Fruit fly (Drosophila melanogaster) whole organism, larva: ENCODE data around the gene CG43902.
A peak's percentile ranks its signal among the peaks of the same experiment; 100 is the strongest.

Experiments
- noc ChIP-seq: fragments of 200-800 bp; sonication (Bioruptor generic); optimal IDR thresholded peaks from 3 replicates; lab custom pipeline; 2019; ENCODE audit warnings: missing biosample characterization, mild to moderate bottlenecking, missing genetic modification characterization, moderate library complexity

The CG43902 gene

DNA sequence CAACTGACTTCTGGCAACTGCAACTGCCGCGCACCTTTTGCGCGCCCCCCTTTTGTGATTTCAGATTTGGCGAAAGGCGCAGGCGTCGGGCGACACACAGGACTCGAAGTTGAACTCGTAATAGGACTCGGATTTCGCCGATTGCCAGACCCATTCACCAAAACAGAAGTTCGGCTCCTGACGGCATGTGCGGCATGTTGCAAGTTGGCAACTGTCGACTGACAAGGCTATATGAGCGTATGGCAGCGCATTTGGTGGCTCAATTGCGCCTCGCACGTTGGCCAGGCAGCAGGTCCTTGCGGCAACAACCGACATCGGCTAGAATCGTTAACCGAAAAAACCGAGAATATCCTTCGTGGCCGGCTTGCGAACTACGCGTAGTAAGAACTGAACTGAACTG, at the start of gene CG43902:
Gene CG43902 (plus strand): TSS at position 260 of the 400 bp plus-strand sequence.
- no peak for TF ChIP-seq noc

DNA sequence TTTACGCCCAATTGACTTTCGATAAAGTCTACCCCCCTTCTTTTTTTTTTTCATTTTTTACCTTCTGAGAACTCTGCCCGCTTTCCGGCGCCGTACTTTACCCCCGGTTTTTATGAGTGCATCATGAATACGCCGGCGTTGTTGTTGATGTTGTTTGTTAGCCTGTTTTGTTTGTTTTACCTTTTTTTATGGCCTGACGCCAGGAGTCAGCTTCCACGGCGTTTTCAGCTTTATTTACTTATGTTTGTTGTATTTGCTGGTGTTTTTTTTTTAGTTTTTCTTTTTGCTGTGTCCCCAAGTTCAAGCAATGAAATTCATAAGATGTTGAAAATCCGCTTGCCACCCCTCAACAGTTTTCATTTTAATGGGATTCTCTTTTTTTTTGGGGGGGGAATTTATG, 47.3 kb upstream of the CG43902 start:
- no peak for TF ChIP-seq noc

DNA sequence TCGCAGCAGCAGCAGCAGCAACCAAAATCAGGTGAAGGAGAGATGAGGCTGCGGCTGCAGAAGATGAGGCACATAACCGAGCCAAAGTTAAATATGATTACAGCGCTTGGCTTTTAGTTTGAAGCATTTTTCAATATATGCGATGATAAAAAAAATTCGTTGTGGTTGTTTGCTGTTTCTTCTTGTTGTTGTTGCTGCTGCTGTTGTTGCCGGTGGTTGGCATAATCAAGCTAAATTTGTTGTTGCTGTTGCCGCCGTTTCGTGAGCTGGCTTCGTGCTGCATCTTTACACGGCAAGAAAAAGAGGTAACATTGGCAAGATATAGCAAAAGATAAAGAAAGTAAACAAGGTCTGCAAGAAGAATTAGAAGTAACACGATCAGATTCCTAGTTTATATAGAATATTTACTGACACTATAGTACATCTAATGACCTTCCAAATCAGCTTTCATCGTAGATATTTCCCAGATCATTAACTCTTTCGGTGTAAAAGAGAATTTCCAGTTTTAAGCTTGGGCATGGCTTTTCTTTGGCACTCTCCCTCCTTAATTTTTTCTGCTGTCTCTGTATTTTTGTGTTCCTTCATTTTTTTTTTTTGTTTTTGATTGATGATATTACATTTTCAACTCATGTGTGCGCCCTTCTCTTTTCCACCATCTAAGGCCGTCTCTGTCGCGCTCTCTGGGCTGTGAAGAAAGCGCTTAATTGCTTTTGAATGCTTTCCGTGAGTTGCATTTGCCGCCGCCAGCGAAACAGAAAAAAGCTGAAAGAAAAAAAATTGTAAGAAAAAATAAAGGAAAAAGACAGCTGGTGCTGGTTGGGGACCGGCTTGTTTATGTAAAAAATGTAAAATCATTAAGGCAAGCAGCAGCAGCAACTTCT, 44.1 kb upstream of the CG43902 start:
- TF ChIP-seq noc = no peak

DNA sequence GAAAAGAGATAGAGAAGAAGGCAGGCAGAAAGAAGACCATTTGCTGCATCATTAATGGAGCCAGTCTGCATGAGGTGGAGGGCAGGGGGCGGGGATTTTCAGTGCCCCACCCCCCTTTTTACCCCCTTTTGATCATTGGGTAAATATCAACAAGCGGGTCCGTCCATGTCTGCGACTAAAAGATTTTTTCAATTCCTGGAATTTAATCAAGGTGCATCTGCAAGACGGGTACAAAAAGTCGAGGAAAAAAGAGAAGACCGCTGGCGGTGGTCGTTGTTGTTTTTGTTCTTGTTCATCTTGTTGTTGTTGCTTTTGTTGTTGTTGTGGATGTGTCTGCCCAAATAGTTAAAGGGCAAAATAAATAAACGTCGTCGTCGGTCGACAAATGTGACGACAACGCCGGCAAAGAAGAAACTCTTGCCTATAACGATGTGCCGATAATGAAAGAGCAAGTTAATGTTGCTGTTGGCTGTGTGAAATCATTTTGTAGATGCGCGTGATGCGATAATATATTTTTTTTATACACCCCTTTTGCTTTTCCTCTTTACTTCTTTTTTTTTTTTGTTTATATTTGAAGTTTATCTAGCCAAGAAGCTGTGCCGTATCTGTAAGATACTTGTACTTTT, 42.5 kb upstream of the CG43902 start:
- TF ChIP-seq noc = no peak

DNA sequence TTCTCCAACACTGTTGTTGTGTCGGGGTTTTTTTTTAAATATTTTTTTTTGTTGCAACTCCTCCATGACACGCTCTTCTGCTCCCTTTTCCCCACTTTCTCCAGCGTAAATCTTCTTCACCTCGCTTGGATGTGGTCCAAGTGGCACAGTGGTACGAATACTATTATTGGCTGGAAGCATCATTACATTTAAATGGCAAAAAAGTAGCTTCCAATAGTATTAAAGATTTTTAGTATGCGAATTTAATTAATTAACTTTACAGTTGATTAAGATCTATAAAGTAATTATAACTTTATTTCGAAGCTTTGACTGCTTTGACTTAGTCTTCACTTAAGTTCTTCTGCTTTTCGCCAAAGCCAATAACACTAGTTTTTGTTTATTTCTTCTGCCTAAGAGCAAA, 39.9 kb upstream of the CG43902 start:
- no peak for TF ChIP-seq noc

DNA sequence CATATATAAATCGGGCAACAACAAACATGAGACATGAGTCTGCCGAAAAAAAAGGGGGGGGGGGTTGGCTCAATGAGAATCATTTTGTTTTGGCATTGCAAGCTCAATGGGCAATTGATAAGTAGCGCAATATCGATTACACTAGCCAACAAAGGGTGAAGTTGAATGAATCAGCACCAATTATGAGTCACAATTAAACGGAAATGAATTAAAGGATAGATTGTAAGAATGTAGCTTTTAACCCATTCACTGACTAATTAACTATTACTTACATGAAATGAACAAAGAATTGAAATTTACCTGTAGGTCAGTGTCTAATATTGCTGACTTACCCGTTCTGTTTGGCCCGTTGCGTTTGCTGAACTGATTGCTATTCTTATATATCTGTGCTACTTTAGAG, 32.6 kb upstream of the CG43902 start:
- TF ChIP-seq noc = no peak

DNA sequence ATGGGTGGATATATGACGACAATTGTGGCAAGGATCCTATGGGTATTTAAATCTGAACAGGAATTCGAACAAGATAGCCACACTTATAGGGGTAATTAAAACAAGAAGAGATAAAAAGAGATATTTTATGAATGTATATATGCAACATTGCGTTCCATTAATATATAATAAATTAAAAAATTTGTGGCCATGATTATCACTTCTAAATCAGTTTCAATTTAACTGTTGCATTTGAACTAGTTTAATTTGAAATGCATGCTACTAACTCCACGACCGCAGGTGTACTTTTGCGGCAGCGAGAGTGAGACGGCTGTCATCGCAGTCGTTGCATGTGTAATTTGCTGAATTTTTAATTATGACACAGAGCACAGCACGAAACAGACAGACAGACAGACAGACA, 31.0 kb upstream of the CG43902 start:
- no peak for TF ChIP-seq noc

DNA sequence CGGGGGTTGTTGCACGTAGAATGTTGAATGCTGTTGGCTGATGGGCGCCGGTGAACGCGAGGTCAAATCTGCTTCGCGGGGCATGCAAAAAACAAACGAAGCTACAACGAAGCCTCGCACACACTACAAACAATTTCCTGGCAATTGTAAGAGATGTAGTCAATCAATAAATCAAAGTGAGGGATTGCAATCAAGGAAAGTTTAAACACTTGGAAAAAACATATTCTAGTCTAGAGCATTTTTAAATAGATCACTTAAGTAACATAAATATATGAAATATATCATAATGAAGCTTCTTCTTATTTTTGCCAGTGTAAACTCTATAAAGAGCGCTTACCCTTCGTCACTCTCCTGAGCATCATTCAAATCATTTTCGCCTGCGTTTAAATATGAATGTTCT, 20.6 kb upstream of the CG43902 start:
- no peak for TF ChIP-seq noc

DNA sequence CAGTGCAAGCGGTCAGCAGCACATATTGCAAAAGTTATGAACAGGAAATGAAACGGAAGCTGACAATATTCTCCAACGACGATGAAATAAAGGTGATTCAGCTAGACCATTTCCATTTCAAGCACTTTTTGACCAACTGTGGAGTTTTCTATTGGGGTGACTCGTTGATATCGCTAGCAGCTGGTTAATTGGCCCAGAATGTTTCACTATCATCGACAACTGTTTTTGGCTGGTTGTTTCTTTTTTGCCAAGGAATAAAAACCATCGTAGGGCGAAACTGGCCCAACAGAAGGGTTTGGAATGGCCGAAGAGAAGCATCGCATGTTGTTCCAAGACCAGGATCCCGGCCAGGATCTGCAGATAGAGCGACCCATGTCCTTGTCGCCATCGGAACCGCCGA, 4.9 kb upstream of the CG43902 start, which contains the start of gene CG12645:
Gene CG12645 (plus strand): TSS at position 301 of the 400 bp plus-strand sequence.
- TF ChIP-seq noc = no peak

DNA sequence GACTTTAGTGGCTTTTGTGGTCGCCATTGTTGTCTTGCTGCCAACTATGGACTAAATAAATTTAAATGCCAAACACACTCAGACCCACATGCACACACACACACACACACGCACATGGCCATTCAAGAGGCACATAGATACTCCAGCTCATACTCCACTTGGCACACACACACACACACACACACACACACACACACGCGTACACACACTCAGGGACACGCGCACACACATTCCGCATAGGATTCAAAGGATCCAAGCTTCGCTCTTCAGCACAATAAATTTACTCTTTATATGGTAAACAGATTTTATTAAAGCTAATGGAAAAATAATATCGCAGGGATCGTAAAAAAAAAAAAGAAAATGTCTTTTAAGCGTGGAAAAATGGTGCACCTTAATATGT, 24.6 kb downstream of the CG43902 start:
- TF ChIP-seq noc = no peak

DNA sequence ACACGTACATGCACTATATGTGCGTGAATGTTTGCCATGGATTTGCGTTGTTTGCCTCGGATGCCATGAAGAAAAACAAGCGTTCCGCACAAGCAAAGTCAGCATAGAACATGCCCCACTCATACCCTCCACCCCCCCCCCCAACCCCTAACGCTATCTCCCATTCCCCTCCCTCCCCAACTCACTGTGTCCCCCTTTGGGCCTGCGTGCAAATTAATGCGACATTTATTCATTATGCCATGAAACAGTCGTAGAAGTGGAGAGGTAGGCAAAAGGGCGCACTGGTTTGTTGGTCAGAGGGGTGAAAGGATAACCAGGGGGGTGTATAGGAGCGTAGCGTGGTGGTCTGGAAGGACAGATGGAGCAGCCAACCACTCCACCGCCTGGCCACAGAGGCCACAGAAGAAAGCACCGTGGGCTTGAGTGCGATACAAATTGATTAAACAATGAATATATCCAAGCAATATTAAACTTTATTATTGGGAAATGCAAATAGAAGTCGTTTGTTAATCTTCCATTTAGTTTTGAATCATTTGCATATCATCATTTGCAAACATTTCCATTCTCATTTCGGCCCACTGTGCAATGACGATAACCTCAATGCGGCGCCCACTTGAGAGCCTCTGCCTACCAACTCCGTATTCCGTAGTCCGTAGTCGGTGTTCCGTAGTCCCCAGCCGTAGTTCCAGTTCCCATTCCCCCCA, 26.3 kb downstream of the CG43902 start:
- no peak for TF ChIP-seq noc

DNA sequence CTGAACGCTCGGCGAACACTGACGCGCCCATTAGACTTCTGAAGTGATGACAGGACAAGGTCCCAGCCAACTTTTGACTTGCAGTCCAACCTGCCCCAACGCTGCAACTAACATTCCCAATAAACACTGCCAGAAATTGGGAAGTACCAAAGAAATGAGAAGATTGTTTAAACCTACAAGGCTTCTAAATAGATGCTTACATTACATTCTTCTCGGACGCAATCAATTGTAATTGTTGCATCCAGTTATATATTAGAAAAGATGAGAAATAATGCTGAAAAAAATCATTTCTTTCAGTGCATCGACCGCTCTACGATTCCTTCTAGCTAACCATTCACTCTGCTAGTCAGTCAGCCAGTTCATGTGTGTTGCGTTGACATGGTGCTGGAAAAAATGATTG, 44.4 kb downstream of the CG43902 start:
- no peak for TF ChIP-seq noc

DNA sequence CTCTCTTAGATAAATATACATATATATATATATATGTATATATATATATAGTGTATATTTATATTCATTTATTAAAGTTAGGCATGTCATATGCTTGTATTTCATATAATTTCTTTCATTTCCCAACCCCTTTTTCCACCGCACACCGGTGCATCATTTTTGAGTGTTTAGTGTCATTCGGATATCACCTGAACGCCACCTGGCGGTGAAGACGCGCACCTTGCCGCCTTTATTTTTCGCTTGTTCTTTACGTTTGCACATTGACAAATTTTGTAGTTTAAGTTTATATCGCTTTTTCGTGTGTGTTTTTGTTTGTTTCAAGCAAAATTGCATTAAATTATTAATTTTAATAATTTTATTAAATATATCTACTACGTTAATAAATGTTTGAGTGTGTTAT, 47.9 kb downstream of the CG43902 start:
- TF ChIP-seq noc = no peak

DNA sequence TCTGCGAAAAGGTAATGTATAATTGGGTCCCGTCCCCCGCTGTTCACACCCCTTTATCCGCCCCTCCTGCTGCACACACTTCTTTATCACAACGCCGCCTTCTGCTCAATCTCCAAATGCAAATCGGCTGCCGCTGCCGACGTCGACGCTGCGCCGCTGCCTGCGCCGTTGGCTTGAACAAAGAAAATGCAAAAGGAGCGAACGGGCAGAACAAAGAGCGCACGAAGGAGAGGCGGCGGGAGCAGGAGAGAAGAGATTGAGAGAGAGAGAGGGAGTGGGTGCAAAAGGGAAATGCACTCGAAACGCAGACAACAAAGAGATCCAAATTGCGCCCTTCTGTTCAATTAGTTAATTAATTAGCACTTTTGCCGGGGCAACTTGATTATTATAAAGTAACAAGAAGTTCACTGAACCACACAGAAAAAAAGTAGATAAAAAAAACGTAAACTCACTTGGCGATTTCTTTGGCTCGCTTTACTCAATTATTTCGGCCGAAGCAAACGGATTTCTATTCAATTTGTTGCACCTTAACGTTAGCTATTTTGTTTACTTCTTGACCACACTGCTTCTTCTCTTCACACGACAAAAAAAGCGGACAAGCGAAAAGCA, 51.4 kb downstream of the CG43902 start:
- TF ChIP-seq noc = no peak

DNA sequence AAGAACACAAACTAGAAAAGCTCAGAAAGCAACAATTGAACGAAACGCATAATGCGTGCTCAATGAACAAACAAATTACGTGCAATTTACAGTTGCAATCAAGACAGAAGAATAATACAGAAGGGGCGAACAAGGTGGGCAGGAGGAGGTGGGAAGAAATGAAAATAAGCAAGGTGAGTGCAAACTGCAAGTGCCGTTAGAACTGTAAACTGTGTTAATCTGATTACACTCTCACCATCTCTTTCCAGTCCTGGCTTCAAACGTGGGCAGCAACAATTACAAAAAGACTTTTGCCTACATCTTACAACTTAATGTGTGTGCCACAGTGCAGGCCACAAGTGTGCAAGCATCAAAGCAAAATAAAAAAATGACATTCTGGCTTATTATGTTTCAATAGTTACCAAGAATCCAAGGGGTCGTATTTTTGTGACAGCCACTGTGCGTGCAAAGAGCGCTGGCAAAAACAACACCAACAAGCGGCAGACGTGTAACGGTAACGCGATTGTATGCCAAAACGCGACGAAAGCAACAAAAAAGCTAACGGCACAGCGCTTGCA, 52.2 kb downstream of the CG43902 start:
- TF ChIP-seq noc = no peak

DNA sequence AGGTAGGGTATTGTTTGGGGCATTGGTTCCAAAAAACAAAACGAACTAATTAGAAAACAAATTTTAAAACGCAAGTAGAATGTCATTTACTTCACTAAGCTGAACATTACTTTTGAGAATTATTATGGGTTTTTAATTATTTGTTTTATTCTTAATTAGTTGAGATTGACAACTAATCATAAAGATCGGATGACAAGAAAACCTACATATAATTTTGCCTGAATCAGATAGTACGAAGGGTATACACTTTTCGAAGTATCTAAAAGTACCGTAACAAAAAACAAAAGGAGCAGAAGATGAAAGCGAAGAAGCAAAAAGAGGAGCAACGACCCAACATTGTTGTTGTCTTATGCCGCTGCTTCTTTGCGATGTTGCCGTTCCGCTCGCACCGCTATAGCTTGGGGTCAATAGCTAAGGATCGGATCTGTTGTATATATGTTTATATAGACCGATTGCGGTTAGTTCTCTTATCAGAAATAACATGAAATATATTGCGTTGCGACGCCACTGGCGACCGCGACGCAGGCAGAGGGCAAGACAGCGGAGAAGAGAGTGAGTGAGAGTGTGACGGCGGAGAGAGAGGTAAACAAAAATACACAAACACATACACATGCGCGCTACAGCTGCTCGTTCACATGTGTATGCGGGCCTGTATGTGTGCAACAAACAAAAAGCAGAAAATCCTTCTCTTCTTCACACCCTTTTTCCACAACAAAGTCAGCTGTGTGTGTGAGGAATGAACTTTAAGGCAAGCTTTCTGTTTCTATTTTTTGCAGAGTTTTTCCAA, 53.1 kb downstream of the CG43902 start:
- TF ChIP-seq noc = peak; percentile 86
